Fruit fly (Drosophila melanogaster) whole organism, embryonic: ENCODE data around the gene par-6.

ENCODE experiments used
- Atf6 ChIP-seq: fragments of 200-800 bp; sonication (Bioruptor generic); IDR thresholded peaks from 2 replicates; pipeline ENCODE4 v1.3.6; 2022; ENCODE audit warnings: missing biosample characterization, missing genetic modification characterization
- B-H1 ChIP-seq: fragments of 200-800 bp; sonication (Bioruptor generic); IDR thresholded peaks from 3 replicates; pipeline ENCODE4 v1.3.6; 2022; ENCODE audit warnings: missing biosample characterization, missing genetic modification characterization
- C15 ChIP-seq: fragments of 200-800 bp; sonication (Bioruptor generic); IDR thresholded peaks from 3 replicates; pipeline ENCODE4 v1.3.6; 2022; ENCODE audit warnings: missing biosample characterization, missing genetic modification characterization
- CG11504 ChIP-seq: fragments of 200-800 bp; sonication (Bioruptor generic); optimal IDR thresholded peaks from 3 replicates; lab custom pipeline; 2019; ENCODE audit warnings: missing biosample characterization, mild to moderate bottlenecking, missing genetic modification characterization, moderate library complexity
- CG12219 ChIP-seq: fragments of 200-800 bp; sonication (Bioruptor generic); optimal IDR thresholded peaks from 3 replicates; lab custom pipeline; 2018; ENCODE audit warnings: missing biosample characterization, mild to moderate bottlenecking, missing genetic modification characterization
- CG12744 ChIP-seq: fragments of 200-800 bp; sonication (Bioruptor generic); optimal IDR thresholded peaks from 2 replicates; lab custom pipeline; 2016; ENCODE audit warnings: missing biosample characterization, missing genetic modification characterization
- CG12769 ChIP-seq: fragments of 200-800 bp; sonication (Bioruptor generic); optimal IDR thresholded peaks from 2 replicates; lab custom pipeline; 2019; ENCODE audit warnings: missing biosample characterization, mild to moderate bottlenecking, missing genetic modification characterization, moderate library complexity
- CG13287 ChIP-seq: fragments of 200-800 bp; sonication (Bioruptor generic); IDR thresholded peaks from 2 replicates; pipeline ENCODE4 v1.3.6; 2022; ENCODE audit warnings: missing biosample characterization, missing genetic modification characterization; ENCODE audit not compliant: partially characterized antibody
- CG13775 ChIP-seq: fragments of 200-800 bp; sonication (Bioruptor generic); optimal IDR thresholded peaks from 3 replicates; lab custom pipeline; 2017; ENCODE audit warnings: missing biosample characterization, mild to moderate bottlenecking, missing genetic modification characterization
- CG13894 ChIP-seq: fragments of 200-800 bp; sonication (Bioruptor generic); optimal IDR thresholded peaks from 3 replicates; lab custom pipeline; 2018; ENCODE audit warnings: missing biosample characterization, mild to moderate bottlenecking, missing genetic modification characterization, moderate library complexity
- CG15011 ChIP-seq: fragments of 200-800 bp; sonication (Bioruptor generic); optimal IDR thresholded peaks from 3 replicates; lab custom pipeline; 2018; ENCODE audit warnings: missing biosample characterization, mild to moderate bottlenecking, missing genetic modification characterization
- CG15479 ChIP-seq: fragments of 200-800 bp; sonication (Bioruptor generic); optimal IDR thresholded peaks from 3 replicates; lab custom pipeline; 2019; ENCODE audit warnings: missing biosample characterization, mild to moderate bottlenecking, missing genetic modification characterization, moderate library complexity
- CG15696 ChIP-seq: fragments of 200-800 bp; sonication (Bioruptor generic); optimal IDR thresholded peaks from 2 replicates; lab custom pipeline; 2019; ENCODE audit warnings: missing biosample characterization, mild to moderate bottlenecking, missing genetic modification characterization, moderate library complexity
- CG18476 ChIP-seq: fragments of 200-800 bp; sonication (Bioruptor generic); optimal IDR thresholded peaks from 2 replicates; lab custom pipeline; 2016; ENCODE audit warnings: missing biosample characterization, mild to moderate bottlenecking, missing genetic modification characterization
- CG18599 ChIP-seq: fragments of 200-800 bp; sonication (Bioruptor generic); optimal IDR thresholded peaks from 3 replicates; lab custom pipeline; 2017; ENCODE audit warnings: missing biosample characterization, missing genetic modification characterization, mild to moderate bottlenecking, moderate library complexity, missing genetic modification reagents
- CG2678 ChIP-seq: fragments of 200-800 bp; sonication (Bioruptor generic); optimal IDR thresholded peaks from 3 replicates; lab custom pipeline; 2019; ENCODE audit warnings: missing biosample characterization, mild to moderate bottlenecking, missing genetic modification characterization, moderate library complexity
- CG30020 ChIP-seq: fragments of 200-800 bp; optimal IDR thresholded peaks from 2 replicates; lab custom pipeline; 2019; ENCODE audit warnings: missing biosample characterization, mild to moderate bottlenecking, missing genetic modification characterization, moderate library complexity
- CG34376 ChIP-seq: fragments of 200-800 bp; sonication (Bioruptor generic); optimal IDR thresholded peaks from 2 replicates; lab custom pipeline; 2018; ENCODE audit warnings: missing biosample characterization, mild to moderate bottlenecking, missing genetic modification characterization
- CG3838 ChIP-seq: fragments of 200-800 bp; sonication (Bioruptor generic); optimal IDR thresholded peaks from 3 replicates; lab custom pipeline; 2016; ENCODE audit warnings: missing biosample characterization, missing genetic modification characterization
- CG42726 ChIP-seq: fragments of 200-800 bp; sonication (Bioruptor generic); IDR thresholded peaks from 2 replicates; pipeline ENCODE4 v1.3.6; 2022; ENCODE audit warnings: missing biosample characterization, missing genetic modification characterization; ENCODE audit not compliant: partially characterized antibody
- CG4282 ChIP-seq: fragments of 200-800 bp; sonication (Bioruptor generic); optimal IDR thresholded peaks from 2 replicates; lab custom pipeline; 2016; ENCODE audit warnings: missing biosample characterization, missing genetic modification characterization
- CG43689 ChIP-seq: fragments of 200-800 bp; sonication (Bioruptor generic); IDR thresholded peaks from 2 replicates; pipeline ENCODE4 v1.3.6; 2022; ENCODE audit warnings: missing biosample characterization, missing genetic modification characterization
- CG6175 ChIP-seq: fragments of 200-800 bp; sonication (Bioruptor generic); IDR thresholded peaks from 3 replicates; pipeline ENCODE4 v1.3.6; 2022; ENCODE audit warnings: missing biosample characterization, missing genetic modification characterization
- CG8359 ChIP-seq: fragments of 200-800 bp; sonication (Bioruptor generic); optimal IDR thresholded peaks from 2 replicates; lab custom pipeline; 2017; ENCODE audit warnings: missing biosample characterization, mild to moderate bottlenecking, missing genetic modification characterization, borderline replicate concordance
- Chrac-16 ChIP-seq: fragments of 200-800 bp; sonication (Bioruptor generic); optimal IDR thresholded peaks from 3 replicates; lab custom pipeline; 2016; ENCODE audit warnings: missing biosample characterization, missing genetic modification characterization
- CoRest ChIP-seq: fragments of 200-800 bp; sonication (Bioruptor generic); optimal IDR thresholded peaks from 3 replicates; lab custom pipeline; 2018; ENCODE audit warnings: missing biosample characterization, mild to moderate bottlenecking, missing genetic modification characterization, moderate library complexity
- Deaf1 ChIP-seq: fragments of 200-800 bp; optimal IDR thresholded peaks from 3 replicates; lab custom pipeline; 2019; ENCODE audit warnings: missing biosample characterization, mild to moderate bottlenecking, missing genetic modification characterization, moderate library complexity
- Dfd ChIP-seq, 2 experiments: fragments of >200 bp; optimal IDR thresholded peaks; 2 replicates each; lab custom pipeline; 2017; ENCODE audit warnings: missing biosample characterization in 2 of 2, missing genetic modification characterization in 2 of 2
- Dip3 ChIP-seq: fragments of 200-800 bp; sonication (Bioruptor generic); optimal IDR thresholded peaks from 3 replicates; lab custom pipeline; 2016; ENCODE audit warnings: missing biosample characterization, missing genetic modification characterization
- Ets97D ChIP-seq: fragments of 200-800 bp; sonication (Bioruptor generic); optimal IDR thresholded peaks from 3 replicates; lab custom pipeline; 2016; ENCODE audit warnings: missing biosample characterization, missing genetic modification characterization
- Max ChIP-seq: fragments of 200-800 bp; sonication (Bioruptor generic); optimal IDR thresholded peaks from 2 replicates; lab custom pipeline; 2016; ENCODE audit warnings: missing biosample characterization, mild to moderate bottlenecking, missing genetic modification characterization
- Nf-YB ChIP-seq: fragments of 200-800 bp; sonication (Bioruptor generic); optimal IDR thresholded peaks from 3 replicates; lab custom pipeline; 2019; ENCODE audit warnings: missing biosample characterization, mild to moderate bottlenecking, missing genetic modification characterization, moderate library complexity
- ac ChIP-seq: fragments of 200-800 bp; sonication (Bioruptor generic); optimal IDR thresholded peaks from 3 replicates; lab custom pipeline; 2017; ENCODE audit warnings: missing biosample characterization, mild to moderate bottlenecking, missing genetic modification characterization
- corto ChIP-seq: fragments of 200-800 bp; sonication (Bioruptor generic); optimal IDR thresholded peaks from 2 replicates; lab custom pipeline; 2016; ENCODE audit warnings: missing biosample characterization, mild to moderate bottlenecking, missing genetic modification characterization, moderate library complexity
- crol ChIP-seq: fragments of 200-800 bp; sonication (Bioruptor generic); IDR thresholded peaks from 2 replicates; pipeline ENCODE4 v1.3.6; 2022; ENCODE audit warnings: missing biosample characterization, missing genetic modification characterization
- dati ChIP-seq: fragments of 200-800 bp; sonication (Bioruptor generic); IDR thresholded peaks from 2 replicates; pipeline ENCODE4 v1.3.6; 2022; ENCODE audit warnings: missing biosample characterization, missing genetic modification characterization
- h ChIP-seq: fragments of >200 bp; optimal IDR thresholded peaks from 2 replicates; lab custom pipeline; 2017
- klu ChIP-seq: fragments of 200-800 bp; sonication (Bioruptor generic); IDR thresholded peaks from 2 replicates; pipeline ENCODE4 v1.3.6; 2022; ENCODE audit warnings: missing biosample characterization, missing genetic modification characterization
- lab ChIP-seq: fragments of 200-800 bp; sonication (Bioruptor generic); optimal IDR thresholded peaks from 3 replicates; lab custom pipeline; 2017; ENCODE audit warnings: missing biosample characterization, missing genetic modification characterization, mild to moderate bottlenecking, moderate library complexity, missing genetic modification reagents
- lmd ChIP-seq: fragments of 200-800 bp; sonication (Bioruptor generic); IDR thresholded peaks from 2 replicates; pipeline ENCODE4 v1.3.6; 2022; ENCODE audit warnings: missing biosample characterization, missing genetic modification characterization
- nmo ChIP-seq: fragments of 200-800 bp; sonication (Bioruptor generic); optimal IDR thresholded peaks from 2 replicates; lab custom pipeline; 2018; ENCODE audit warnings: missing biosample characterization, mild to moderate bottlenecking, missing genetic modification characterization, moderate library complexity
- org-1 ChIP-seq: fragments of 200-800 bp; sonication (Bioruptor generic); optimal IDR thresholded peaks from 2 replicates; lab custom pipeline; 2017; ENCODE audit warnings: missing biosample characterization, missing genetic modification characterization
- pan ChIP-seq, 4 experiments: fragments of >200 bp in 3 of 4; fragments of 200-800 bp in 1 of 4; sonication (Bioruptor generic) in 1 of 4; optimal IDR thresholded peaks in 3 of 4; IDR thresholded peaks in 1 of 4; 2 replicates each; pipeline versions ENCODE4 v1.3.6 to Lab custom; 2017 to 2022; ENCODE audit warnings: missing biosample characterization in 2 of 4, missing genetic modification characterization in 2 of 4, mixed read lengths in 1 of 4
- peb ChIP-seq: fragments of 200-800 bp; sonication (Bioruptor generic); IDR thresholded peaks from 2 replicates; pipeline ENCODE4 v1.3.6; 2022; ENCODE audit warnings: missing biosample characterization, missing genetic modification characterization
- phol ChIP-seq: fragments of 200-800 bp; sonication (Bioruptor generic); optimal IDR thresholded peaks from 3 replicates; lab custom pipeline; 2018; ENCODE audit warnings: missing biosample characterization, mild to moderate bottlenecking, missing genetic modification characterization, moderate library complexity
- ranshi ChIP-seq: fragments of 200-800 bp; sonication (Bioruptor generic); IDR thresholded peaks from 2 replicates; pipeline ENCODE4 v1.3.6; 2022; ENCODE audit warnings: missing biosample characterization, missing genetic modification characterization
- sens-2 ChIP-seq: fragments of 200-800 bp; sonication (Bioruptor generic); IDR thresholded peaks from 2 replicates; pipeline ENCODE4 v1.3.6; 2022; ENCODE audit warnings: missing biosample characterization, missing genetic modification characterization
- tx ChIP-seq: fragments of 200-800 bp; sonication (Bioruptor generic); optimal IDR thresholded peaks from 2 replicates; lab custom pipeline; 2016; ENCODE audit warnings: missing biosample characterization, missing genetic modification characterization
- zen ChIP-seq: fragments of 200-800 bp; sonication (Bioruptor generic); optimal IDR thresholded peaks from 3 replicates; lab custom pipeline; 2018; ENCODE audit warnings: missing biosample characterization, mild to moderate bottlenecking, missing genetic modification characterization, moderate library complexity

The par-6 gene

DNA sequence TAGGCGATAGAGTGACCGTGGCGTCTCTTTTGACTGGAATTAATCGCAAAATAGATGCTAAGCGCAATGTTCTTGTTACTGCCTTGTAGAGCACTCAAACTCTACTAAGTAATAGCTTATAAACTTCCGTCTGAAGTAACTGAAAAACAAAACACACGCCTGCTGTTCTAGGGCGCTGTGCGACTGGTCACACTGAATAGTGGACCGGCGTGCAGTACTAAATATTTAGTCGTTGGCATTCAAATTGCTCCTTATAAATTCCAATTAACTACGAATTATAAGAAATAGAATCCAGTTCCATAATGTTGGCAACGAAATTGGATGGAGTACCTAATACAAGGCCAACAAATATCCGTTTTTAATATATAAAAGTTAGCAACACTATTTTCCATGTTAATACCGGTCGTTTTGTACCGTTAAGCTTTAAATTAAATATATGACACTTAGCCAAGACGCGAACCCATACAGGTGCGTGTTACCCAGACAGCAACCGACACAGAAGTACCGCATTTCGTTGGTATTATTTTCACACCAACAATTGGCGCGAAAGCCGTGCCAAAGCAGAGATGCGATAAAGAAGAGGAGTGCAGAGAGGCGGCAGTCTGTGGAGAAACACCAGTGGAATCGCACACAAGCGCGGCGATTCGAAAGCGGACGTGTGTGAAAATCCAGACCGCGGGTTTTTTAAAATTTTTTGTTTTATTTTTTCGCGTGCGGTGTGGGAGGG, 6.6 kb downstream of the par-6 start, which contains the start of the genes CG8173 and raskol (continued):
- TF ChIP-seq dati (GFP tag; lab: Robert Waterston, UW) (no peak), CG13894 (peak; percentile 48), B-H1 (no peak), CoRest (tag; lab: Kevin White, UChicago) (peak; percentile 69), CG18599 (peak; percentile 22), CG13287 (GFP tag; lab: Robert Waterston, UW) (no peak; the same call in none of the 2 replicates), h (lab: Kevin White, UChicago) (no peak), CG12219 (GFP tag; lab: Kevin White, UChicago) (no peak), CG6175 (GFP tag; lab: Robert Waterston, UW) (no peak), nmo (GFP tag; lab: Kevin White, UChicago) (peak; percentile 13), CG15011 (GFP tag; lab: Kevin White, UChicago) (no peak), tx (GFP tag; lab: Kevin White, UChicago) (no peak), sens-2 (GFP tag; lab: Robert Waterston, UW) (no peak), corto (GFP tag; lab: Kevin White, UChicago) (no peak), CG4282 (GFP tag; lab: Kevin White, UChicago) (no peak), Dfd (GFP tag; optimal IDR thresholded peaks at IDR 0.05; lab: Kevin White, UChicago) (no peak), CG42726 (GFP tag; lab: Robert Waterston, UW) (peak; percentile 71; the same call in 1 of the 2 replicates), C15 (no peak), klu (no peak), Deaf1 (tag; lab: Kevin White, UChicago) (no peak), CG15696 (no peak), ranshi (GFP tag; lab: Robert Waterston, UW) (no peak), CG13775 (GFP tag; lab: Kevin White, UChicago) (no peak), phol (tag; lab: Kevin White, UChicago) (peak; percentile 31), Nf-YB (GFP tag; lab: Kevin White, UChicago) (no peak), zen (tag; lab: Kevin White, UChicago) (no peak), Max (GFP tag; lab: Kevin White, UChicago) (peak; percentile 10), CG2678 (tag; lab: Kevin White, UChicago) (no peak), CG34376 (GFP tag; lab: Kevin White, UChicago) (peak; percentile 50), Dip3 (GFP tag; lab: Kevin White, UChicago) (no peak), crol (peak; percentile 62), CG43689 (GFP tag; lab: Robert Waterston, UW) (no peak), CG11504 (tag; lab: Kevin White, UChicago) (peak; percentile 17), Atf6 (GFP tag; lab: Robert Waterston, UW) (no peak), CG15479 (no peak), Ets97D (GFP tag; lab: Kevin White, UChicago) (peak; percentile 73), CG12769 (tag; lab: Kevin White, UChicago) (peak; percentile 15), lab (peak; percentile 34), CG12744 (GFP tag; lab: Kevin White, UChicago) (no peak), CG3838 (no peak), CG30020 (tag; lab: Kevin White, UChicago) (peak; percentile 7), peb (no peak), lmd (no peak), CG18476 (GFP tag; lab: Kevin White, UChicago) (no peak), CG8359 (GFP tag; lab: Kevin White, UChicago) (no peak), pan (optimal IDR thresholded peaks at IDR 0.05; lab: Kevin White, UChicago) (no peak), pan (GFP tag; optimal IDR thresholded peaks at IDR 0.05 in 1 of 2, IDR thresholded peaks at IDR 0.05 in 1 of 2) (no peak), ac (no peak), org-1 (GFP tag; lab: Kevin White, UChicago) (no peak), Chrac-16 (GFP tag; lab: Kevin White, UChicago) (no peak)
